Worm (Caenorhabditis elegans) whole organism, early embryonic: ENCODE results near the gene cest-7.

ENCODE experiments used
- B0310.2 ChIP-seq: sonication (generic microtip); optimal IDR thresholded peaks from 2 replicates; lab custom pipeline; 2016; ENCODE audit warnings: mild to moderate bottlenecking, missing genetic modification characterization, missing compliant biosample characterization
- F13C5.2 ChIP-seq: sonication (generic microtip); optimal IDR thresholded peaks from 2 replicates; lab custom pipeline; 2017; ENCODE audit warnings: mild to moderate bottlenecking, missing genetic modification characterization, inconsistent platforms, missing compliant biosample characterization
- ama-1 ChIP-seq: fragments of 150-350 bp; optimal IDR thresholded peaks from 2 replicates; lab custom pipeline; 2014
- ceh-13 ChIP-seq: fragments of 200-800 bp; sonication (Bioruptor generic); optimal IDR thresholded peaks from 2 replicates; lab custom pipeline; 2018; ENCODE audit warnings: mild to moderate bottlenecking, missing genetic modification characterization, missing compliant biosample characterization
- flt-1 ChIP-seq: fragments of 200-800 bp; sonication (Bioruptor generic); IDR thresholded peaks from 2 replicates; pipeline ENCODE4 v1.3.6; 2022; ENCODE audit warnings: missing genetic modification characterization, missing compliant biosample characterization
- hmbx-1 ChIP-seq: sonication (generic microtip); optimal IDR thresholded peaks from 2 replicates; lab custom pipeline; 2016; ENCODE audit warnings: mild to moderate bottlenecking, missing genetic modification characterization, missing compliant biosample characterization
- hnd-1 ChIP-seq: sonication (generic microtip); optimal IDR thresholded peaks from 2 replicates; lab custom pipeline; 2016; ENCODE audit warnings: missing genetic modification characterization, missing compliant biosample characterization
- pes-1 ChIP-seq: fragments of 200-800 bp; sonication (Bioruptor generic); IDR thresholded peaks from 2 replicates; pipeline ENCODE4 v1.3.6; 2022; ENCODE audit warnings: missing genetic modification reagents, missing genetic modification characterization, missing compliant biosample characterization
- sea-1 ChIP-seq: fragments of 200-800 bp; sonication (Bioruptor generic); conservative IDR thresholded peaks from 2 replicates; pipeline ENCODE4 v1.3.6; 2022; ENCODE audit warnings: missing genetic modification characterization, missing compliant biosample characterization
- tra-4 ChIP-seq: sonication (generic microtip); optimal IDR thresholded peaks from 2 replicates; lab custom pipeline; 2017; ENCODE audit warnings: missing genetic modification characterization, missing compliant biosample characterization

DNA sequence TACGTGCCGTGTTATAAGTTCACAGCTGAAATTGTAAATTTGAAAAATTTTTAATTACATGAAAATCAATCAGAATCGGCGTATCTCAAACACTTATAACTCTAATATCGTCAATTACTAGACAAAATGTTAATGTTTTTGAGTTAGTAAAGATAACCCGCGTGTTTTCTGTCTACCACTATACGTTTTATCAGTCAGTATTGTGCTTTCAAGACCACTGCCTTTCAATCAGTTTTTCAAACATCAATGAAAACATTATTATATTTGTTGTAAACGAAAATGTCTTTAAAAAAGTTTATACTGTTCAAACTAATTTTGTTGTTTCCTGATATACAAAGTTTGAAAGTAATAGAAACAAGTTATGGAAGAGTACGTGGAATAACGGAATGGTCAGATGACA is 7.0 kb upstream of the cest-7 start:
- TF ChIP-seq F13C5.2 (tag; lab: Kevin White, UChicago) (no peak), tra-4 (tag; lab: Kevin White, UChicago) (no peak), sea-1 (GFP tag; lab: Robert Waterston, UW) (no peak), ama-1 (lab: Kevin White, UChicago) (no peak), pes-1 (no peak), B0310.2 (tag; lab: Kevin White, UChicago) (no peak), ceh-13 (GFP tag; lab: Kevin White, UChicago) (no peak), flt-1 (GFP tag; lab: Robert Waterston, UW) (no peak), hmbx-1 (no peak), hnd-1 (tag; lab: Kevin White, UChicago) (no peak)
